Fruit fly (Drosophila melanogaster) whole organism, embryonic: ENCODE results near the gene pHCl-1.

Experiments used
- BEAF-32 ChIP-seq: fragments of 200-800 bp; sonication (Bioruptor generic); optimal IDR thresholded peaks from 3 replicates; lab custom pipeline; 2017; ENCODE audit warnings: missing biosample characterization, missing genetic modification characterization, mild to moderate bottlenecking, moderate library complexity, missing genetic modification reagents
- Bdp1 ChIP-seq: fragments of 200-800 bp; sonication (Bioruptor generic); optimal IDR thresholded peaks from 3 replicates; lab custom pipeline; 2016; ENCODE audit warnings: missing biosample characterization, missing genetic modification characterization
- CG15514 ChIP-seq: fragments of 200-800 bp; sonication (Bioruptor generic); optimal IDR thresholded peaks from 3 replicates; lab custom pipeline; 2017; ENCODE audit warnings: missing biosample characterization, missing genetic modification characterization, mild to moderate bottlenecking, moderate library complexity, missing genetic modification reagents
- CG15696 ChIP-seq: fragments of 200-800 bp; sonication (Bioruptor generic); optimal IDR thresholded peaks from 2 replicates; lab custom pipeline; 2019; ENCODE audit warnings: missing biosample characterization, mild to moderate bottlenecking, missing genetic modification characterization, moderate library complexity
- CG1603 ChIP-seq: fragments of 200-800 bp; sonication (Bioruptor generic); optimal IDR thresholded peaks from 2 replicates; lab custom pipeline; 2019; ENCODE audit warnings: missing biosample characterization, mild to moderate bottlenecking, missing genetic modification characterization, moderate library complexity
- CG16813 ChIP-seq: fragments of 200-800 bp; sonication (Bioruptor generic); IDR thresholded peaks from 3 replicates; pipeline ENCODE4 v1.3.6; 2022; ENCODE audit warnings: missing biosample characterization, missing genetic modification characterization; ENCODE audit not compliant: partially characterized antibody
- CG17186 ChIP-seq: fragments of 200-800 bp; sonication (Bioruptor generic); optimal IDR thresholded peaks from 3 replicates; lab custom pipeline; 2017; ENCODE audit warnings: missing biosample characterization, missing genetic modification reagents, missing genetic modification characterization
- CG17802 ChIP-seq: fragments of 200-800 bp; sonication (Bioruptor generic); optimal IDR thresholded peaks from 2 replicates; lab custom pipeline; 2018; ENCODE audit warnings: missing biosample characterization, mild to moderate bottlenecking, missing genetic modification characterization, moderate library complexity
- CG18476 ChIP-seq: fragments of 200-800 bp; sonication (Bioruptor generic); optimal IDR thresholded peaks from 2 replicates; lab custom pipeline; 2016; ENCODE audit warnings: missing biosample characterization, mild to moderate bottlenecking, missing genetic modification characterization
- CG2116 ChIP-seq: fragments of 200-800 bp; sonication (Bioruptor generic); optimal IDR thresholded peaks from 3 replicates; lab custom pipeline; 2018; ENCODE audit warnings: missing biosample characterization, mild to moderate bottlenecking, missing genetic modification characterization
- CG2129 ChIP-seq: fragments of 200-800 bp; sonication (Bioruptor generic); IDR thresholded peaks from 2 replicates; pipeline ENCODE4 v1.3.6; 2022; ENCODE audit warnings: missing biosample characterization, missing genetic modification characterization; ENCODE audit not compliant: partially characterized antibody
- CG2678 ChIP-seq: fragments of 200-800 bp; sonication (Bioruptor generic); optimal IDR thresholded peaks from 3 replicates; lab custom pipeline; 2019; ENCODE audit warnings: missing biosample characterization, mild to moderate bottlenecking, missing genetic modification characterization, moderate library complexity
- CG3065 ChIP-seq: fragments of 200-800 bp; sonication (Bioruptor generic); optimal IDR thresholded peaks from 2 replicates; lab custom pipeline; 2016; ENCODE audit warnings: missing biosample characterization, missing genetic modification characterization
- CG34422 ChIP-seq: fragments of 200-800 bp; sonication (Bioruptor generic); IDR thresholded peaks from 3 replicates; pipeline ENCODE4 v1.3.6; 2022; ENCODE audit warnings: missing biosample characterization, missing genetic modification characterization
- CG3847 ChIP-seq: fragments of 200-800 bp; sonication (Bioruptor generic); IDR thresholded peaks from 2 replicates; pipeline ENCODE4 v1.3.6; 2022; ENCODE audit warnings: missing biosample characterization, missing genetic modification characterization
- CG42726 ChIP-seq: fragments of 200-800 bp; sonication (Bioruptor generic); IDR thresholded peaks from 2 replicates; pipeline ENCODE4 v1.3.6; 2022; ENCODE audit warnings: missing biosample characterization, missing genetic modification characterization; ENCODE audit not compliant: partially characterized antibody
- CG4360 ChIP-seq: fragments of 200-800 bp; sonication (Bioruptor generic); IDR thresholded peaks from 2 replicates; pipeline ENCODE4 v1.3.6; 2022; ENCODE audit warnings: missing biosample characterization, missing genetic modification characterization
- CG4617 ChIP-seq: fragments of 200-800 bp; sonication (Bioruptor generic); optimal IDR thresholded peaks from 3 replicates; lab custom pipeline; 2016; ENCODE audit warnings: missing biosample characterization, missing genetic modification characterization, borderline replicate concordance
- CG6791 ChIP-seq: fragments of 200-800 bp; sonication (Bioruptor generic); IDR thresholded peaks from 3 replicates; pipeline ENCODE4 v1.3.6; 2022; ENCODE audit warnings: missing biosample characterization, missing genetic modification characterization; ENCODE audit not compliant: partially characterized antibody
- CG7357 ChIP-seq: fragments of 200-800 bp; sonication (Bioruptor generic); IDR thresholded peaks from 3 replicates; pipeline ENCODE4 v1.3.6; 2022; ENCODE audit warnings: missing biosample characterization, missing genetic modification characterization
- CG7963 ChIP-seq: fragments of 200-800 bp; sonication (Bioruptor generic); IDR thresholded peaks from 3 replicates; pipeline ENCODE4 v1.3.6; 2022; ENCODE audit warnings: missing biosample characterization, missing genetic modification characterization; ENCODE audit not compliant: partially characterized antibody
- CG9817 ChIP-seq: fragments of 200-800 bp; sonication (Bioruptor generic); optimal IDR thresholded peaks from 2 replicates; lab custom pipeline; 2018; ENCODE audit warnings: missing biosample characterization, mild to moderate bottlenecking, missing genetic modification characterization, moderate library complexity
- Doc3 ChIP-seq: fragments of 200-800 bp; sonication (Bioruptor generic); IDR thresholded peaks from 3 replicates; pipeline ENCODE4 v1.3.6; 2022; ENCODE audit warnings: missing biosample characterization, missing genetic modification characterization; ENCODE audit not compliant: partially characterized antibody
- E2f2 ChIP-seq: fragments of 200-800 bp; sonication (Bioruptor generic); IDR thresholded peaks from 2 replicates; pipeline ENCODE4 v1.3.6; 2022; ENCODE audit warnings: missing biosample characterization, missing genetic modification characterization
- HmgZ ChIP-seq: fragments of 200-800 bp; sonication (Bioruptor generic); optimal IDR thresholded peaks from 2 replicates; lab custom pipeline; 2018; ENCODE audit warnings: missing biosample characterization, mild to moderate bottlenecking, missing genetic modification characterization
- Med ChIP-seq: fragments of 200-800 bp; sonication (Bioruptor generic); peaks from one replicate; lab custom pipeline; 2016; ENCODE audit warnings: missing biosample characterization, missing genetic modification characterization, mild to moderate bottlenecking, inconsistent platforms, moderate library complexity
- NfI ChIP-seq: fragments of 200-800 bp; sonication (Bioruptor generic); optimal IDR thresholded peaks from 3 replicates; lab custom pipeline; 2018; ENCODE audit warnings: missing biosample characterization, mild to moderate bottlenecking, missing genetic modification characterization, moderate library complexity
- Opbp ChIP-seq: fragments of 200-800 bp; sonication (Bioruptor generic); IDR thresholded peaks from 3 replicates; pipeline ENCODE4 v1.3.6; 2022; ENCODE audit warnings: missing biosample characterization, missing genetic modification characterization; ENCODE audit not compliant: partially characterized antibody
- Sry-β ChIP-seq: fragments of 200-800 bp; sonication (Bioruptor generic); optimal IDR thresholded peaks from 2 replicates; lab custom pipeline; 2018; ENCODE audit warnings: missing biosample characterization, mild to moderate bottlenecking, missing genetic modification characterization, moderate library complexity
- amos ChIP-seq: fragments of 200-800 bp; sonication (Bioruptor generic); IDR thresholded peaks from 2 replicates; pipeline ENCODE4 v1.3.6; 2022; ENCODE audit warnings: missing biosample characterization, missing genetic modification characterization; ENCODE audit not compliant: partially characterized antibody
- ara ChIP-seq: fragments of 200-800 bp; sonication (Bioruptor generic); IDR thresholded peaks from 2 replicates; pipeline ENCODE4 v1.3.6; 2022; ENCODE audit warnings: missing biosample characterization, missing genetic modification characterization
- bcd ChIP-seq: fragments of 200-800 bp; sonication (Bioruptor generic); optimal IDR thresholded peaks from 2 replicates; lab custom pipeline; 2017; ENCODE audit warnings: missing biosample characterization, mild to moderate bottlenecking, missing genetic modification characterization
- grn ChIP-seq: fragments of 200-800 bp; sonication (Bioruptor generic); optimal IDR thresholded peaks from 3 replicates; lab custom pipeline; 2017; ENCODE audit warnings: missing biosample characterization, missing genetic modification characterization
- inv ChIP-seq: fragments of 200-800 bp; sonication (Bioruptor generic); IDR thresholded peaks from 2 replicates; pipeline ENCODE4 v1.3.6; 2022; ENCODE audit warnings: missing biosample characterization, missing genetic modification characterization; ENCODE audit not compliant: partially characterized antibody
- jing ChIP-seq: fragments of 200-800 bp; sonication (Bioruptor generic); optimal IDR thresholded peaks from 2 replicates; lab custom pipeline; 2018; ENCODE audit warnings: missing biosample characterization, mild to moderate bottlenecking, missing genetic modification characterization
- kni ChIP-seq: fragments of 200-800 bp; sonication (Bioruptor generic); optimal IDR thresholded peaks from 3 replicates; lab custom pipeline; 2017; ENCODE audit warnings: mild to moderate bottlenecking, missing biosample characterization, missing genetic modification reagents, missing genetic modification characterization
- knrl ChIP-seq: fragments of 200-800 bp; sonication (Bioruptor generic); IDR thresholded peaks from 3 replicates; pipeline ENCODE4 v1.3.6; 2022; ENCODE audit warnings: missing biosample characterization, missing genetic modification characterization; ENCODE audit not compliant: partially characterized antibody
- mld ChIP-seq: fragments of 200-800 bp; sonication (Bioruptor generic); IDR thresholded peaks from 3 replicates; pipeline ENCODE4 v1.3.6; 2022; ENCODE audit warnings: missing biosample characterization, missing genetic modification characterization; ENCODE audit not compliant: partially characterized antibody
- nerfin-2 ChIP-seq: fragments of 200-800 bp; sonication (Bioruptor generic); IDR thresholded peaks from 2 replicates; pipeline ENCODE4 v1.3.6; 2022; ENCODE audit warnings: missing biosample characterization, missing genetic modification characterization; ENCODE audit not compliant: partially characterized antibody
- pita ChIP-seq: fragments of 200-800 bp; sonication (Bioruptor generic); optimal IDR thresholded peaks from 2 replicates; lab custom pipeline; 2017; ENCODE audit warnings: missing biosample characterization, mild to moderate bottlenecking, missing genetic modification characterization
- pzg ChIP-seq: fragments of 200-800 bp; sonication (Bioruptor generic); optimal IDR thresholded peaks from 3 replicates; lab custom pipeline; 2018; ENCODE audit warnings: missing biosample characterization, mild to moderate bottlenecking, missing genetic modification characterization, moderate library complexity
- sna ChIP-seq: fragments of 200-800 bp; sonication (Bioruptor generic); IDR thresholded peaks from 2 replicates; pipeline ENCODE4 v1.3.6; 2022; ENCODE audit warnings: missing biosample characterization, missing genetic modification characterization; ENCODE audit not compliant: partially characterized antibody
- stwl ChIP-seq: fragments of 200-800 bp; sonication (Bioruptor generic); optimal IDR thresholded peaks from 3 replicates; lab custom pipeline; 2018; ENCODE audit warnings: missing biosample characterization, mild to moderate bottlenecking, missing genetic modification characterization, moderate library complexity
- tna ChIP-seq: fragments of 200-800 bp; sonication (Bioruptor generic); IDR thresholded peaks from 2 replicates; pipeline ENCODE4 v1.3.6; 2022; ENCODE audit warnings: missing biosample characterization, missing genetic modification characterization; ENCODE audit not compliant: partially characterized antibody
- trh ChIP-seq: fragments of 200-800 bp; sonication (Bioruptor generic); optimal IDR thresholded peaks from 2 replicates; lab custom pipeline; 2016; ENCODE audit warnings: missing biosample characterization, missing genetic modification characterization

pHCl-1 gene

DNA sequence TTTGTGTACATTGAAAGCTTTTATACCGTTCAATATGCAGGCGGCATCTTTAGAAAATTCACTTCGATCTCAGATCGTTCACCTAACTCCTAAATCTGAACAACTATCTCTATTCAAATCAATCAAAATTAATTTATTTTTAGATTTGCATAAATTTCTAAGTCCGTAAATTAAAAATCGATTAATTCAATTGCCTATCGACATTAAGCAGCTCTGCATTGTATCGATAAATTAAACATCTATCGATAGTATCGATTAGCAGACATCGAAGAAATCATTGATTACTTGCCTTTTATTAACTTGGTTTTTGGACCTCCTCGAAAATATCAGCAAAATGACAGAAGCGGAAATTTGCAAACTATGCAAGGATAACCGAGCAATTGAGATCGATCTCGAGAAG is 82.1 kb downstream of the pHCl-1 start, which contains the start of gene CkIIalpha-i1 (continued):
- TF ChIP-seq tna (GFP tag; lab: Robert Waterston, UW) (peak; percentile 99), CG2678 (tag; lab: Kevin White, UChicago) (no peak), CG42726 (GFP tag; lab: Robert Waterston, UW) (peak; percentile 75; the same call in 1 of the 2 replicates), CG18476 (GFP tag; lab: Kevin White, UChicago) (no peak), CG7357 (GFP tag; lab: Robert Waterston, UW) (no peak), Sry-β (GFP tag; lab: Kevin White, UChicago) (no peak), CG2116 (GFP tag; lab: Kevin White, UChicago) (peak; percentile 97), stwl (tag; lab: Kevin White, UChicago) (peak; percentile 89), CG2129 (GFP tag; lab: Robert Waterston, UW) (peak; percentile 83; the same call in 1 of the 2 replicates), knrl (GFP tag; lab: Robert Waterston, UW) (peak; percentile 84), Med (GFP tag; lab: Kevin White, UChicago) (peak; percentile 21)

DNA sequence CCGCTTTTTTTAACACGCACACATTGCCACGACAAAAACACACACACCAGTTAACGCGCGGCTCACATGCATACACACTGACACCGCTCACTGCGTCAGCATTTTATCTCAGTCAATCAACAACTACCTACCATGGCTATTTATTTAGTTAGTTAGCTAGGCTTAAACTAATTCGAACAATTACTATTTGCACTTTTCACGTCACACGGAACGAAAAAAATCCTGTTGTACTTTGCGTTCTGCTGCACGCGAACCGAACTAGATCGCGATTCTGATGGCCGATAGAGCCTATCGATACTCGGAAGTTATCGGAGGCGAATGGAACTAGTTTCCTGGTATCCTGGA is 82.7 kb downstream of the pHCl-1 start, which contains the start of gene fwe:
TSS of gene fwe (minus strand) at position 268 of the 345 bp plus-strand sequence.
- TF ChIP-seq Med (GFP tag; lab: Kevin White, UChicago) (peak; percentile 55), nerfin-2 (peak; percentile 19), E2f2 (GFP tag; lab: Robert Waterston, UW) (peak; percentile 12; the same call in 1 of the 2 replicates), pzg (GFP tag; lab: Kevin White, UChicago) (peak; percentile 51), CG6791 (peak; percentile 88; the same call in 2 of the 3 replicates), BEAF-32 (GFP tag; lab: Kevin White, UChicago) (peak; percentile 64), CG4617 (GFP tag; lab: Kevin White, UChicago) (peak; percentile 73), CG3847 (GFP tag; lab: Robert Waterston, UW) (no peak), pita (GFP tag; lab: Kevin White, UChicago) (no peak), mld (GFP tag; lab: Robert Waterston, UW) (peak; percentile 55; the same call in 1 of the 3 replicates), amos (GFP tag; lab: Robert Waterston, UW) (peak; percentile 88), HmgZ (tag; lab: Kevin White, UChicago) (no peak), sna (GFP tag; lab: Robert Waterston, UW) (peak; percentile 13), Opbp (GFP tag; lab: Robert Waterston, UW) (peak; percentile 84; the same call in 2 of the 3 replicates), CG3065 (GFP tag; lab: Kevin White, UChicago) (no peak), ara (GFP tag; lab: Robert Waterston, UW) (no peak), Doc3 (peak; percentile 12; the same call in 2 of the 3 replicates), CG15514 (peak; percentile 99), grn (peak; percentile 31), CG34422 (GFP tag; lab: Robert Waterston, UW) (peak; percentile 32; the same call in 1 of the 3 replicates), kni (GFP tag; lab: Kevin White, UChicago) (no peak), bcd (GFP tag; lab: Kevin White, UChicago) (no peak), CG16813 (peak; percentile 5; the same call in 2 of the 3 replicates), jing (GFP tag; lab: Kevin White, UChicago) (no peak), Bdp1 (no peak), trh (GFP tag; lab: Kevin White, UChicago) (no peak), CG42726 (GFP tag; lab: Robert Waterston, UW) (peak; percentile 43; the same call in 1 of the 2 replicates), CG1603 (tag; lab: Kevin White, UChicago) (peak; percentile 3), CG17186 (GFP tag; lab: Kevin White, UChicago) (peak; percentile 38), inv (peak; percentile 71), knrl (GFP tag; lab: Robert Waterston, UW) (peak; percentile 63), CG9817 (tag; lab: Kevin White, UChicago) (no peak), CG4360 (GFP tag; lab: Robert Waterston, UW) (no peak), CG15696 (tag; lab: Kevin White, UChicago) (no peak), CG17802 (tag; lab: Kevin White, UChicago) (no peak), CG7963 (peak; percentile 77), NfI (no peak)
